Worm (Caenorhabditis elegans) whole organism, L4/young adult: ENCODE data around the gene F10E9.11.
A peak's percentile ranks its signal among the peaks of the same experiment; 100 is the strongest.

Experiments used
- W03F9.2 ChIP-seq: fragments of 150-350 bp; optimal IDR thresholded peaks from 2 replicates; lab custom pipeline; 2014; ENCODE audit warnings: missing biosample characterization, missing genetic modification characterization
- dao-5 ChIP-seq: sonication (generic microtip); optimal IDR thresholded peaks from 2 replicates; lab custom pipeline; 2016; ENCODE audit warnings: missing genotype, missing genetic modification characterization, moderate library complexity, missing compliant biosample characterization
- him-1 ChIP-seq: sonication (generic microtip); optimal IDR thresholded peaks from 2 replicates; lab custom pipeline; 2016; ENCODE audit warnings: missing genotype, missing genetic modification reagents, missing genetic modification characterization, missing compliant biosample characterization

DNA sequence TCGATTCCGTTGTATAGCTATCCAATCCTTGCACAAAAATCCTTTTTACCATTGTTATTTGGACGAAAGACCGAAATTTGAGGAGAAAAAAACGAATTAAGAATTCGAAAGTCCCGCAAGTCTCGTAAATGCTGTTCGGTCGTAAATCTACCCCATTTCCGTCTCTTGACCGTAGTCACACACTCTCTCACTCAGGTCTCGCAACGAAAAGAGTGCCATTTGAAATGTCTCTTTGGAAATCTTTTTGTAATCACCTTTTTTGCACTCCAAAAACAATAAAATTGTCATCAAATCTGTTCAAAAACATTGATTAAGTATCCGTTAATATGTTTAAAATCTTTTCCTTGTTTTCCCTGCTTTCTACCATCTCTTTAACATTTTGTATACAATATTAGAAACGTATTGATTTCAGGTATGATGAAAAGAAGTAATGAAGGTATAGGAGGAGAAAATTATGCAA lies 39.2 kb upstream of the F10E9.11 start, which contains the start of the genes R05D3.8 and rfp-1:
- TF ChIP-seq him-1 (no peak), W03F9.2 (tag; lab: Kevin White, UChicago) (peak; percentile 65), dao-5 (tag; lab: Kevin White, UChicago) (no peak)
